Worm (Caenorhabditis elegans) whole organism, young adult: ENCODE data around the gene srab-21.

ENCODE experiments used
- F55B11.4 ChIP-seq: sonication (generic microtip); optimal IDR thresholded peaks from 2 replicates; lab custom pipeline; 2016; ENCODE audit warnings: missing compliant biosample characterization, missing genetic modification characterization, borderline replicate concordance; ENCODE audit not compliant: insufficient read depth
- nhr-90 ChIP-seq: sonication (generic microtip); optimal IDR thresholded peaks from 2 replicates; lab custom pipeline; 2016; ENCODE audit warnings: missing genotype, mild to moderate bottlenecking, missing genetic modification characterization, missing compliant biosample characterization

- TF ChIP-seq F55B11.4 (no peak), nhr-90 (tag; lab: Kevin White, UChicago) (no peak)
Observed at ce11 chrV:3445090-3445832, 21.0 kb upstream of the srab-21 start.
